Fruit fly (Drosophila melanogaster): ENCODE results near the gene Trc8.
A peak's percentile ranks its signal among the peaks of the same experiment; 100 is the strongest.

Trc8 gene

DNA sequence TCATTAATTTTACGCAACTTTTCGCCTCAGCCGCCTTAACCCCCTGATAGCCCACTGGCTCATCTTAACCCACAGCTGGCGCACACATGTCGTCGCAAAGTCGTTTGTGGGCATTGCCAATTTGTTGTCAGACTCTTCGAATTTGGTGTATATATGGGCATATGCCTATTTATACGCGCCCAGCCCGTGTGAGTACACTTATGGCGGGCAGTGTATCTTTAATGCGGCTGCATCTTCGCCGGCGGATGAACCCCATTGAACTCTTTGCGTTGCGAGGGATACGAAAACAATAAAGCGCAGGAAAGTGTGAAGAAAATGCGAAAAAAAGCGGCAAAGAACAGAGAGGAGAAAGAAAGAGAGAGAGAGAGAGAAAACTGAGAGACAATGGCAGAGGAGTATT lies 42.5 kb downstream of the Trc8 start (continued):
- TF ChIP-seq PHDP (tag; optimal IDR thresholded peaks at IDR 0.05) (no peak), repo (GFP tag; optimal IDR thresholded peaks at IDR 0.05) (no peak), Stat92E (GFP tag; optimal IDR thresholded peaks at IDR 0.05) (no peak), CG7357 (GFP tag; IDR thresholded peaks at IDR 0.05) (no peak), BtbVII (GFP tag; optimal IDR thresholded peaks at IDR 0.05) (no peak), CG7987 (GFP tag; optimal IDR thresholded peaks at IDR 0.05) (no peak), Rfx (GFP tag; IDR thresholded peaks at IDR 0.05) (peak; percentile 23; the same call in 1 of the 2 replicates), CG12071 (GFP tag; optimal IDR thresholded peaks at IDR 0.05) (no peak), Atf3 (GFP tag; optimal IDR thresholded peaks at IDR 0.05) (no peak), pho (GFP tag; optimal IDR thresholded peaks at IDR 0.05) (no peak), CG4854 (GFP tag; optimal IDR thresholded peaks at IDR 0.05) (no peak), CG6272 (GFP tag; IDR thresholded peaks at IDR 0.05) (0 out of 2 replicates have a peak, but pooled peaks have one; percentile 19), Ptx1 (GFP tag; IDR thresholded peaks at IDR 0.05) (0 out of 2 replicates have a peak, but pooled peaks have one; percentile 30), mld (GFP tag; IDR thresholded peaks at IDR 0.05; ENCODE audit: partially characterized antibody) (no peak), CG11456 (GFP tag; IDR thresholded peaks at IDR 0.05) (0 out of 3 replicates have a peak, but pooled peaks have one; percentile 8), pum (GFP tag; optimal IDR thresholded peaks at IDR 0.05) (no peak), D19A (tag; optimal IDR thresholded peaks at IDR 0.05) (peak; percentile 24), CG12942 (GFP tag; optimal IDR thresholded peaks at IDR 0.05) (no peak), CG6813 (GFP tag; optimal IDR thresholded peaks at IDR 0.05) (no peak), CG13123 (GFP tag; optimal IDR thresholded peaks at IDR 0.05) (no peak), sens-2 (GFP tag; IDR thresholded peaks at IDR 0.05) (no peak), HLH4C (GFP tag; IDR thresholded peaks at IDR 0.05; ENCODE audit: partially characterized antibody) (0 out of 3 replicates have a peak, but pooled peaks have one; percentile 20), gfzf (GFP tag; optimal IDR thresholded peaks at IDR 0.05) (no peak), E2f1 (GFP tag; IDR thresholded peaks at IDR 0.05) (no peak), fd102C (GFP tag; optimal IDR thresholded peaks at IDR 0.05) (no peak), her (GFP tag; optimal IDR thresholded peaks at IDR 0.05) (no peak), Trl (optimal IDR thresholded peaks at IDR 0.05) (no peak), Trl (GFP tag; optimal IDR thresholded peaks at IDR 0.05) (no peak), CG10366 (GFP tag; IDR thresholded peaks at IDR 0.05) (no peak), toy (GFP tag; IDR thresholded peaks at IDR 0.05) (no peak), ewg (GFP tag; optimal IDR thresholded peaks at IDR 0.05) (no peak), CG1024 (GFP tag; IDR thresholded peaks at IDR 0.05) (no peak), CG18764 (GFP tag; optimal IDR thresholded peaks at IDR 0.05) (no peak), prd (optimal IDR thresholded peaks at IDR 0.05) (no peak), prd (GFP tag; IDR thresholded peaks at IDR 0.05) (0 out of 3 replicates have a peak, but pooled peaks have one; percentile 22), CG18262 (tag; optimal IDR thresholded peaks at IDR 0.05) (no peak), twi (tag; optimal IDR thresholded peaks at IDR 0.05) (peak; percentile 94), CG8388 (GFP tag; optimal IDR thresholded peaks at IDR 0.05) (peak; percentile 16), Gsc (GFP tag; IDR thresholded peaks at IDR 0.05) (no peak), Six4 (GFP tag; optimal IDR thresholded peaks at IDR 0.05) (no peak), sob (GFP tag; IDR thresholded peaks at IDR 0.05) (peak; percentile 27; the same call in 1 of the 2 replicates), peb (GFP tag; IDR thresholded peaks at IDR 0.05) (no peak), Sox100B (GFP tag; optimal IDR thresholded peaks at IDR 0.05) (no peak), Optix (GFP tag; IDR thresholded peaks at IDR 0.05) (no peak)
